Worm (Caenorhabditis elegans): ENCODE data around the gene F55H2.5.

The F55H2.5 gene

ce11 chrIII:9483716-9484115 is 27.6 kb upstream of the F55H2.5 start:
- TF ChIP-seq skn-1 (tag; optimal IDR thresholded peaks at IDR 0.05): no peak
- TF ChIP-seq lin-39 (tag; optimal IDR thresholded peaks at IDR 0.05): peak; percentile 0
- no peak for TF ChIP-seq ceh-82 (tag; optimal IDR thresholded peaks at IDR 0.05)
- TF ChIP-seq R02D3.7 (tag; optimal IDR thresholded peaks at IDR 0.05): no peak
- TF ChIP-seq nhr-237 (tag; optimal IDR thresholded peaks at IDR 0.05): no peak
- no peak for TF ChIP-seq ZK546.5 (tag; optimal IDR thresholded peaks at IDR 0.05)
- peak; percentile 57 for TF ChIP-seq lin-15B (tag; optimal IDR thresholded peaks at IDR 0.05)
- TF ChIP-seq jun-1 (tag; optimal IDR thresholded peaks at IDR 0.05): no peak
- TF ChIP-seq nhr-43 (tag; optimal IDR thresholded peaks at IDR 0.05; ENCODE audit: poor library complexity, severe bottlenecking): no peak
- TF ChIP-seq pha-4 (tag; optimal IDR thresholded peaks at IDR 0.05): no peak
- TF ChIP-seq fkh-2 (tag; optimal IDR thresholded peaks at IDR 0.05): no peak
- no peak for TF ChIP-seq egl-27 (tag; optimal IDR thresholded peaks at IDR 0.05)
- no peak for TF ChIP-seq daf-12 (tag; optimal IDR thresholded peaks at IDR 0.05)
- no peak for TF ChIP-seq aly-2 (tag; optimal IDR thresholded peaks at IDR 0.05)
- TF ChIP-seq eor-1 (tag; optimal IDR thresholded peaks at IDR 0.05): no peak
- peak; percentile 65 for TF ChIP-seq nfya-1 (tag; optimal IDR thresholded peaks at IDR 0.05; ENCODE audit: insufficient read depth)
- no peak for TF ChIP-seq nhr-11 (tag; optimal IDR thresholded peaks at IDR 0.05)
- no peak for TF ChIP-seq elt-2 (tag; optimal IDR thresholded peaks at IDR 0.05)
- TF ChIP-seq lsy-12 (tag; optimal IDR thresholded peaks at IDR 0.05): no peak
- no peak for TF ChIP-seq nhr-23 (tag; optimal IDR thresholded peaks at IDR 0.05)
- no peak for TF ChIP-seq snpc-4 (tag; optimal IDR thresholded peaks at IDR 0.05)
- TF ChIP-seq unc-39 (tag; optimal IDR thresholded peaks at IDR 0.05): no peak
- TF ChIP-seq fos-1 (tag; optimal IDR thresholded peaks at IDR 0.05): no peak
- no peak for TF ChIP-seq nhr-25 (tag; optimal IDR thresholded peaks at IDR 0.05)
- TF ChIP-seq nhr-77 (tag; optimal IDR thresholded peaks at IDR 0.05): no peak
- TF ChIP-seq tbx-2 (tag; optimal IDR thresholded peaks at IDR 0.05): no peak

DNA sequence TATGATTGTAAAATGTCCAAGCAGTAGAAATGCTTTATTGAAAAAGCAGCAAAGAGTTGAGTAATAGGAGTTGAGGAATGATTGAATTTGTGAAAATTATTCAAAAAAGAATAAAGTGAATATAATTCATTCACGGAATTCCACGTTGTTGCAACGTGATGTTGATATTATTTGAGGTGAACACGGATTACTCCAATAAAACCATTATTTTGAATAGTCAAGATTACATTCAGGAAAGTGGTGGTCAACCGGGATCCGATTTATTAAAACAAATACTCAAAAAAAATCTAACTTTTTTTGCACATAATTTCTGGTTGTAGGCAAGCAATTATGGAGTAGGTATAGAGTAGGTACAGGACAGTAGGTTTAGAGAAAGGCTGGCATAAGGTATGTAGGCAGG is 25.9 kb upstream of the F55H2.5 start, which contains the start of gene bre-3:
bre-3 (minus strand) TSS at position 101 of the 400 bp plus-strand sequence.
- TF ChIP-seq eor-1 (tag; optimal IDR thresholded peaks at IDR 0.05): no peak
- no peak for TF ChIP-seq nhr-43 (tag; optimal IDR thresholded peaks at IDR 0.05; ENCODE audit: poor library complexity, severe bottlenecking)
- no peak for TF ChIP-seq ztf-4 (tag; optimal IDR thresholded peaks at IDR 0.05)
- TF ChIP-seq daf-12 (tag; optimal IDR thresholded peaks at IDR 0.05): no peak
- TF ChIP-seq hmg-11 (tag; optimal IDR thresholded peaks at IDR 0.05): no peak

DNA sequence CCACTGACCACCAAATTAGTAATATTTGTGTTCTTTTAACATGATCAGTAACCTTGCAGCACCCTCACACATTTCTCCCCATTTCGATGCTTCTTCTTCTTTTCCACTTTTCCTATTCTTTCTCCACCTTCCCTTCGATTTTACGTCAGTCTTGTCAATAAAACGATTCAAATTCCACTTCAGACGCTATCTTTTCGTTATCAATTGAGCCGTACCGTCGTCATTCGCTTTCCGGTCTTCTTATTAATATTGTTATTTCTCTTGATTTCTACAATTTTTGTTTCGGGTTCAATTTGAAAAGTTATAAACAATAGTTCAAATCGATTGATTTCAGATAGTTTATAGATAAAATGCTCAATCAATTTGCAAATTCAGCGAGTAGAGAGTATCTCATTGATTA is 23.8 kb upstream of the F55H2.5 start:
- TF ChIP-seq elt-2 (tag; optimal IDR thresholded peaks at IDR 0.05): peak; percentile 81
- TF ChIP-seq mdl-1 (tag; optimal IDR thresholded peaks at IDR 0.05): no peak
- TF ChIP-seq nhr-12 (tag; optimal IDR thresholded peaks at IDR 0.05): no peak
- no peak for TF ChIP-seq ceh-82 (tag; optimal IDR thresholded peaks at IDR 0.05)
- TF ChIP-seq unc-39 (tag; optimal IDR thresholded peaks at IDR 0.05): no peak
- TF ChIP-seq fkh-2 (tag; optimal IDR thresholded peaks at IDR 0.05): no peak
- TF ChIP-seq nhr-43 (tag; optimal IDR thresholded peaks at IDR 0.05; ENCODE audit: poor library complexity, severe bottlenecking): no peak
- no peak for TF ChIP-seq ceh-16 (tag; optimal IDR thresholded peaks at IDR 0.05)
- TF ChIP-seq lin-15B (tag; optimal IDR thresholded peaks at IDR 0.05): no peak
- TF ChIP-seq ceh-28 (tag; optimal IDR thresholded peaks at IDR 0.05): peak; percentile 7
- no peak for TF ChIP-seq unc-62 (GFP tag; optimal IDR thresholded peaks at IDR 0.05)
- TF ChIP-seq lsy-12 (tag; optimal IDR thresholded peaks at IDR 0.05): no peak
- TF ChIP-seq ceh-9 (tag; optimal IDR thresholded peaks at IDR 0.05): no peak
- no peak for TF ChIP-seq fkh-10 (GFP tag; optimal IDR thresholded peaks at IDR 0.05)
- TF ChIP-seq nfya-1 (tag; optimal IDR thresholded peaks at IDR 0.05; ENCODE audit: insufficient read depth): no peak
- no peak for TF ChIP-seq eor-1 (tag; optimal IDR thresholded peaks at IDR 0.05)
- TF ChIP-seq elt-1 (tag; optimal IDR thresholded peaks at IDR 0.05): no peak
- TF ChIP-seq pha-4 (tag; optimal IDR thresholded peaks at IDR 0.05): peak; percentile 72
- no peak for TF ChIP-seq skn-1 (tag; optimal IDR thresholded peaks at IDR 0.05)
- TF ChIP-seq nhr-77 (tag; optimal IDR thresholded peaks at IDR 0.05): no peak
- TF ChIP-seq snpc-4 (tag; optimal IDR thresholded peaks at IDR 0.05): no peak
- no peak for TF ChIP-seq nhr-28 (tag; optimal IDR thresholded peaks at IDR 0.05)
- no peak for TF ChIP-seq ztf-4 (tag; optimal IDR thresholded peaks at IDR 0.05)
- TF ChIP-seq nhr-76 (tag; optimal IDR thresholded peaks at IDR 0.05): no peak
- peak; percentile 10 for TF ChIP-seq jun-1 (tag; optimal IDR thresholded peaks at IDR 0.05)
- TF ChIP-seq nhr-237 (tag; optimal IDR thresholded peaks at IDR 0.05): no peak
- TF ChIP-seq elt-3 (tag; optimal IDR thresholded peaks at IDR 0.05): no peak
- TF ChIP-seq pqm-1 (tag; optimal IDR thresholded peaks at IDR 0.05): peak; percentile 87
- no peak for TF ChIP-seq tbx-2 (tag; optimal IDR thresholded peaks at IDR 0.05)
- no peak for TF ChIP-seq sea-2 (GFP tag; optimal IDR thresholded peaks at IDR 0.05)
